Worm (Caenorhabditis elegans): ENCODE measurements around the gene K07C11.8.
A peak's percentile ranks its signal among the peaks of the same experiment; 100 is the strongest.

ce11 chrV:8247311-8248105 lies 29.8 kb upstream of the K07C11.8 start:
- TF ChIP-seq flt-1 (GFP tag; IDR thresholded peaks at IDR 0.05), result 0 out of 2 replicates have a peak, but pooled peaks have one; percentile 36
- TF ChIP-seq cog-1 (tag; optimal IDR thresholded peaks at IDR 0.05), result no peak
- no peak for TF ChIP-seq med-1 (GFP tag; optimal IDR thresholded peaks at IDR 0.05; ENCODE audit: insufficient read depth)
